Worm (Caenorhabditis elegans) whole organism, L2 larva: Measurements from ENCODE around the gene idpb-4.

ENCODE experiments used
- F13H6.1 ChIP-seq: sonication (generic microtip); optimal IDR thresholded peaks from 2 replicates; lab custom pipeline; 2016; ENCODE audit warnings: missing genetic modification characterization, missing compliant biosample characterization
- alr-1 ChIP-seq: fragments of 150-350 bp; optimal IDR thresholded peaks from 2 replicates; lab custom pipeline; 2014; ENCODE audit warnings: missing biosample characterization, missing genetic modification characterization
- ama-1 ChIP-seq: fragments of 150-350 bp; optimal IDR thresholded peaks from 2 replicates; lab custom pipeline; 2018; ENCODE audit warnings: inconsistent platforms
- nhr-10 ChIP-seq: sonication (generic microtip); optimal IDR thresholded peaks from 2 replicates; lab custom pipeline; 2017; ENCODE audit warnings: missing biosample characterization, missing genetic modification characterization
- nhr-6 ChIP-seq: fragments of 150-350 bp; optimal IDR thresholded peaks from 2 replicates; lab custom pipeline; 2014; ENCODE audit warnings: missing biosample characterization, missing genetic modification characterization
- sma-9 ChIP-seq, 2 experiments: fragments of 150-350 bp in 1 of 2; sonication (generic microtip) in 1 of 2; optimal IDR thresholded peaks; 2 replicates each; lab custom pipeline; 2014 to 2016; ENCODE audit warnings: missing genetic modification characterization in 2 of 2, mild to moderate bottlenecking in 1 of 2, missing biosample characterization in 1 of 2, missing compliant biosample characterization in 1 of 2, missing genetic modification reagents in 1 of 2, moderate library complexity in 1 of 2
- snpc-4 ChIP-seq: fragments of 150-350 bp; optimal IDR thresholded peaks from 2 replicates; lab custom pipeline; 2014; ENCODE audit warnings: missing biosample characterization, missing genetic modification characterization
- ztf-4 ChIP-seq: fragments of 150-350 bp; optimal IDR thresholded peaks from 2 replicates; lab custom pipeline; 2014; ENCODE audit warnings: missing biosample characterization, missing genetic modification characterization

- TF ChIP-seq ama-1: peak; percentile 91
- no peak for TF ChIP-seq snpc-4 (tag; lab: Kevin White, UChicago)
- peak; percentile 75 for TF ChIP-seq sma-9 (GFP tag; optimal IDR thresholded peaks at IDR 0.05; lab: Kevin White, UChicago)
- TF ChIP-seq sma-9 (tag; optimal IDR thresholded peaks at IDR 0.05; lab: Kevin White, UChicago): no peak
- TF ChIP-seq alr-1 (tag; lab: Kevin White, UChicago): no peak
- TF ChIP-seq F13H6.1 (tag; lab: Kevin White, UChicago): peak; percentile 29
- TF ChIP-seq ztf-4: peak; percentile 35
- no peak for TF ChIP-seq nhr-10 (tag; lab: Kevin White, UChicago)
- TF ChIP-seq nhr-6 (tag; lab: Kevin White, UChicago): no peak
These were observed 7.4 kb upstream of the idpb-4 start for ce11 chrII:8744555-8745448.
